Fruit fly (Drosophila melanogaster) whole organism: ENCODE measurements around the gene IntS12.
A peak's percentile ranks its signal among the peaks of the same experiment; 100 is the strongest.

Source experiments
- CG8478 ChIP-seq: fragments of >200 bp; optimal IDR thresholded peaks from 2 replicates; lab custom pipeline; 2018; ENCODE audit warnings: inconsistent platforms
- Dll ChIP-seq: fragments of >200 bp; optimal IDR thresholded peaks from 2 replicates; lab custom pipeline; 2017
- EcR ChIP-seq, 2 experiments: fragments of >200 bp; optimal IDR thresholded peaks; 2 replicates each; lab custom pipeline; 2017; ENCODE audit warnings: missing biosample characterization in 2 of 2, missing genetic modification characterization in 2 of 2, missing genetic modification reagents in 2 of 2
- pan ChIP-seq: fragments of >200 bp; optimal IDR thresholded peaks from 2 replicates; lab custom pipeline; 2017
- psq ChIP-seq: fragments of >200 bp; optimal IDR thresholded peaks from 2 replicates; lab custom pipeline; 2017
- usp ChIP-seq: fragments of >200 bp; optimal IDR thresholded peaks from 2 replicates; lab custom pipeline; 2017; ENCODE audit warnings: missing biosample characterization, missing genetic modification characterization, mixed read lengths

IntS12 gene

dm6 chr3R:26862848-26863448, at the start of gene IntS12, which contains the start of gene Lerp:
IntS12 (plus strand) TSS chr3R:26863376.
Lerp (minus strand) TSS chr3R:26863130.
- no peak for TF ChIP-seq psq (lab: Kevin White, UChicago)
- no peak for TF ChIP-seq CG8478 (lab: Kevin White, UChicago)

dm6 chr3R:26821117-26821516, 42.1 kb upstream of the IntS12 start:
- TF ChIP-seq EcR (GFP tag; optimal IDR thresholded peaks at IDR 0.05; lab: Kevin White, UChicago) (no peak), Dll (lab: Kevin White, UChicago) (peak; percentile 31)

- TF ChIP-seq CG8478 (lab: Kevin White, UChicago) (no peak), pan (lab: Kevin White, UChicago) (no peak), EcR (GFP tag; optimal IDR thresholded peaks at IDR 0.05; lab: Kevin White, UChicago) (no peak), psq (lab: Kevin White, UChicago) (no peak), usp (GFP tag; lab: Kevin White, UChicago) (no peak), Dll (lab: Kevin White, UChicago) (no peak)
These were observed 31.3 kb upstream of the IntS12 start for dm6 chr3R:26831861-26832260.

- no peak for TF ChIP-seq psq (lab: Kevin White, UChicago)
- TF ChIP-seq EcR (GFP tag; optimal IDR thresholded peaks at IDR 0.05; lab: Kevin White, UChicago), result no peak
- TF ChIP-seq usp (GFP tag; lab: Kevin White, UChicago), result no peak
These were observed 16.7 kb upstream of the IntS12 start for dm6 chr3R:26846446-26846845.

dm6 chr3R:26853699-26854098, 9.5 kb upstream of the IntS12 start:
- TF ChIP-seq EcR (GFP tag; optimal IDR thresholded peaks at IDR 0.05; lab: Kevin White, UChicago) (no peak), psq (lab: Kevin White, UChicago) (no peak), usp (GFP tag; lab: Kevin White, UChicago) (no peak), Dll (lab: Kevin White, UChicago) (no peak), pan (lab: Kevin White, UChicago) (no peak), CG8478 (lab: Kevin White, UChicago) (no peak)

dm6 chr3R:26859228-26859627, 3.9 kb upstream of the IntS12 start:
- TF ChIP-seq usp (GFP tag; lab: Kevin White, UChicago) (no peak), EcR (GFP tag; optimal IDR thresholded peaks at IDR 0.05; lab: Kevin White, UChicago) (no peak), Dll (lab: Kevin White, UChicago) (no peak), psq (lab: Kevin White, UChicago) (no peak), CG8478 (lab: Kevin White, UChicago) (no peak), pan (lab: Kevin White, UChicago) (no peak)

dm6 chr3R:26862213-26862612, 963 bp upstream of the IntS12 start:
- TF ChIP-seq usp (GFP tag; lab: Kevin White, UChicago), result no peak
- no peak for TF ChIP-seq pan (lab: Kevin White, UChicago)

dm6 chr3R:26866577-26867456, 3.6 kb downstream of the IntS12 start, which contains the start of the genes ball and His2Av:
ball (minus strand) TSS chr3R:26866807.
His2Av (plus strand) TSS chr3R:26866929.
- TF ChIP-seq CG8478 (lab: Kevin White, UChicago) (no peak), Dll (lab: Kevin White, UChicago) (no peak), EcR (GFP tag; optimal IDR thresholded peaks at IDR 0.05; lab: Kevin White, UChicago) (no peak), psq (lab: Kevin White, UChicago) (no peak), usp (GFP tag; lab: Kevin White, UChicago) (no peak), pan (lab: Kevin White, UChicago) (no peak)

dm6 chr3R:26867457-26868044, 4.4 kb downstream of the IntS12 start:
- TF ChIP-seq usp (GFP tag; lab: Kevin White, UChicago), result no peak
- TF ChIP-seq pan (lab: Kevin White, UChicago), result no peak
- no peak for TF ChIP-seq EcR (GFP tag; optimal IDR thresholded peaks at IDR 0.05; lab: Kevin White, UChicago)
- no peak for TF ChIP-seq Dll (lab: Kevin White, UChicago)
- TF ChIP-seq CG8478 (lab: Kevin White, UChicago), result no peak
- TF ChIP-seq psq (lab: Kevin White, UChicago), result no peak

- no peak for TF ChIP-seq pan (lab: Kevin White, UChicago)
- no peak for TF ChIP-seq psq (lab: Kevin White, UChicago)
- no peak for TF ChIP-seq usp (GFP tag; lab: Kevin White, UChicago)
These were observed 6.3 kb downstream of the IntS12 start for dm6 chr3R:26869431-26869830.

dm6 chr3R:26870494-26870893, 7.3 kb downstream of the IntS12 start:
- TF ChIP-seq pan (lab: Kevin White, UChicago) (no peak), EcR (GFP tag; optimal IDR thresholded peaks at IDR 0.05; lab: Kevin White, UChicago) (no peak), psq (lab: Kevin White, UChicago) (no peak), usp (GFP tag; lab: Kevin White, UChicago) (no peak), Dll (lab: Kevin White, UChicago) (no peak), CG8478 (lab: Kevin White, UChicago) (no peak)
